Fruit fly (Drosophila melanogaster) whole organism: ENCODE results near the gene Gfat2.

Source experiments
- pan ChIP-seq: fragments of >200 bp; optimal IDR thresholded peaks from 2 replicates; lab custom pipeline; 2017
- psq ChIP-seq: fragments of >200 bp; optimal IDR thresholded peaks from 2 replicates; lab custom pipeline; 2017

dm6 chr3R:28345287-28345686 is 5.7 kb upstream of the Gfat2 start:
- TF ChIP-seq psq (lab: Kevin White, UChicago) = no peak
- no peak for TF ChIP-seq pan (lab: Kevin White, UChicago)
